Worm (Caenorhabditis elegans): ENCODE data around the gene srab-16.

DNA sequence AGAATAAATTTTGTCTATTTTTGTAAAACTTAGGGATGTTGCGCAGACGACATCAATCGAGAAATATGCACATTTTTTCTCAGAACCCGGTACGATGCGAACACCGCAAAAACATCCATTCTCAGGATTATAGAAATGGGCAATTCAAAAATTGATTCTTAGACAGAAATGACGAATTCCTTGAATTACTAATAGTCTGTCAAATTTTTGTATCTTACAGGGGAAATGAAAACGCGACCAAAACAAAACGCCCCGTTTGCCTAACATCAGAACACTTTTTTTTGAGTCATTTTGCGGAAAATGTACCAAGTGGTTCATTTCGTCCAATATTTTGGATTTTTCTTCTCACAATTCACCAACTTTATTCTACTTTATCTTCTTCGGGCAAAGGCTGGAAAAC is 39.2 kb upstream of the srab-16 start, which contains the start of gene str-134:
- TF ChIP-seq ama-1 (optimal IDR thresholded peaks at IDR 0.05) (no peak), tbx-11 (GFP tag; IDR thresholded peaks at IDR 0.05) (no peak), flt-1 (GFP tag; IDR thresholded peaks at IDR 0.05) (no peak), hmg-4 (GFP tag; optimal IDR thresholded peaks at IDR 0.05) (no peak), pes-1 (GFP tag; IDR thresholded peaks at IDR 0.05) (no peak), B0310.2 (tag; optimal IDR thresholded peaks at IDR 0.05) (no peak), ets-7 (tag; optimal IDR thresholded peaks at IDR 0.05) (no peak), aly-1 (tag; optimal IDR thresholded peaks at IDR 0.05) (no peak), sea-1 (GFP tag; conservative IDR thresholded peaks at IDR 0.05) (no peak), hmbx-1 (tag; optimal IDR thresholded peaks at IDR 0.05) (no peak), tra-4 (tag; optimal IDR thresholded peaks at IDR 0.05) (no peak), F13C5.2 (tag; optimal IDR thresholded peaks at IDR 0.05) (no peak), ceh-36 (tag; optimal IDR thresholded peaks at IDR 0.05) (no peak), tbx-37 (GFP tag; conservative IDR thresholded peaks at IDR 0.05) (no peak)

Measured in whole organism, early embryonic.